Worm (Caenorhabditis elegans): ENCODE measurements around the gene B0336.12.

- no peak for TF ChIP-seq dmd-4 (tag; optimal IDR thresholded peaks at IDR 0.05; ENCODE audit: borderline replicate concordance)
- TF ChIP-seq nhr-11 (tag; optimal IDR thresholded peaks at IDR 0.05), result no peak
- TF ChIP-seq pqm-1 (tag; optimal IDR thresholded peaks at IDR 0.05), result no peak
- TF ChIP-seq tbx-7 (tag; optimal IDR thresholded peaks at IDR 0.05), result no peak
- TF ChIP-seq ama-1 (optimal IDR thresholded peaks at IDR 0.05), result no peak
- TF ChIP-seq C08G9.2 (tag; optimal IDR thresholded peaks at IDR 0.05), result no peak
- TF ChIP-seq unc-3 (GFP tag; conservative IDR thresholded peaks at IDR 0.05), result no peak
- TF ChIP-seq unc-3 (tag; optimal IDR thresholded peaks at IDR 0.05), result no peak
- no peak for TF ChIP-seq unc-55 (GFP tag; optimal IDR thresholded peaks at IDR 0.05)
- TF ChIP-seq C38D4.7 (GFP tag; optimal IDR thresholded peaks at IDR 0.05), result no peak
These were observed 48.7 kb upstream of the B0336.12 start for ce11 chrIII:5758519-5759099.
